Fruit fly (Drosophila melanogaster) whole organism, embryonic: Measurements from ENCODE around the gene CG7304.
A peak's percentile ranks its signal among the peaks of the same experiment; 100 is the strongest.

ENCODE experiments used
- Bdp1 ChIP-seq: fragments of 200-800 bp; sonication (Bioruptor generic); optimal IDR thresholded peaks from 3 replicates; lab custom pipeline; 2016; ENCODE audit warnings: missing biosample characterization, missing genetic modification characterization
- CG12942 ChIP-seq: fragments of 200-800 bp; sonication (Bioruptor generic); optimal IDR thresholded peaks from 3 replicates; lab custom pipeline; 2016; ENCODE audit warnings: missing biosample characterization, missing genetic modification characterization
- CG13123 ChIP-seq: fragments of 200-800 bp; sonication (Bioruptor generic); optimal IDR thresholded peaks from 2 replicates; lab custom pipeline; 2016; ENCODE audit warnings: missing biosample characterization, missing genetic modification characterization
- CG14710 ChIP-seq: fragments of 200-800 bp; sonication (Bioruptor generic); optimal IDR thresholded peaks from 3 replicates; lab custom pipeline; 2019; ENCODE audit warnings: missing biosample characterization, mild to moderate bottlenecking, missing genetic modification characterization, moderate library complexity
- CG15479 ChIP-seq: fragments of 200-800 bp; sonication (Bioruptor generic); optimal IDR thresholded peaks from 3 replicates; lab custom pipeline; 2019; ENCODE audit warnings: missing biosample characterization, mild to moderate bottlenecking, missing genetic modification characterization, moderate library complexity
- CG1832 ChIP-seq: fragments of 200-800 bp; sonication (Bioruptor generic); optimal IDR thresholded peaks from 2 replicates; lab custom pipeline; 2017; ENCODE audit warnings: missing biosample characterization, mild to moderate bottlenecking, missing genetic modification characterization, inconsistent platforms
- CG2116 ChIP-seq: fragments of 200-800 bp; sonication (Bioruptor generic); optimal IDR thresholded peaks from 3 replicates; lab custom pipeline; 2018; ENCODE audit warnings: missing biosample characterization, mild to moderate bottlenecking, missing genetic modification characterization
- CG2678 ChIP-seq: fragments of 200-800 bp; sonication (Bioruptor generic); optimal IDR thresholded peaks from 3 replicates; lab custom pipeline; 2019; ENCODE audit warnings: missing biosample characterization, mild to moderate bottlenecking, missing genetic modification characterization, moderate library complexity
- CG2875 ChIP-seq: fragments of 200-800 bp; sonication (Bioruptor generic); optimal IDR thresholded peaks from 2 replicates; lab custom pipeline; 2017; ENCODE audit warnings: missing biosample characterization, mild to moderate bottlenecking, missing genetic modification characterization, missing genetic modification reagents
- CG30403 ChIP-seq: fragments of 200-800 bp; sonication (Bioruptor generic); optimal IDR thresholded peaks from 3 replicates; lab custom pipeline; 2016; ENCODE audit warnings: missing biosample characterization, missing genetic modification characterization
- CG3407 ChIP-seq: fragments of 200-800 bp; sonication (Bioruptor generic); optimal IDR thresholded peaks from 2 replicates; lab custom pipeline; 2018; ENCODE audit warnings: missing biosample characterization, mild to moderate bottlenecking, missing genetic modification characterization
- CG3995 ChIP-seq: fragments of 200-800 bp; sonication (Bioruptor generic); optimal IDR thresholded peaks from 3 replicates; lab custom pipeline; 2016; ENCODE audit warnings: missing biosample characterization, missing genetic modification characterization
- CG4360 ChIP-seq: fragments of 200-800 bp; sonication (Bioruptor generic); IDR thresholded peaks from 2 replicates; pipeline ENCODE4 v1.3.6; 2022; ENCODE audit warnings: missing biosample characterization, missing genetic modification characterization
- CG5180 ChIP-seq: fragments of 200-800 bp; sonication (Bioruptor generic); optimal IDR thresholded peaks from 3 replicates; lab custom pipeline; 2017; ENCODE audit warnings: missing biosample characterization, missing genetic modification characterization, mild to moderate bottlenecking, moderate library complexity, missing genetic modification reagents
- CG7372 ChIP-seq: fragments of 200-800 bp; sonication (Bioruptor generic); IDR thresholded peaks from 2 replicates; pipeline ENCODE4 v1.3.6; 2022; ENCODE audit warnings: missing biosample characterization, missing genetic modification characterization
- Dfd ChIP-seq, 2 experiments: fragments of >200 bp; optimal IDR thresholded peaks; 2 replicates each; lab custom pipeline; 2017; ENCODE audit warnings: missing biosample characterization in 2 of 2, missing genetic modification characterization in 2 of 2
- Dip2 ChIP-seq: fragments of 200-800 bp; sonication (Bioruptor generic); IDR thresholded peaks from 2 replicates; pipeline ENCODE4 v1.3.6; 2022; ENCODE audit warnings: missing biosample characterization, missing genetic modification characterization
- Dll ChIP-seq: fragments of 200-800 bp; sonication (Bioruptor generic); IDR thresholded peaks from 4 replicates; pipeline ENCODE4 v1.3.6; 2022; ENCODE audit warnings: missing biosample characterization, missing genetic modification characterization; ENCODE audit not compliant: partially characterized antibody
- E2f1 ChIP-seq: fragments of 200-800 bp; sonication (Bioruptor generic); IDR thresholded peaks from 2 replicates; pipeline ENCODE4 v1.3.6; 2022; ENCODE audit warnings: missing biosample characterization, missing genetic modification characterization
- Ets65A ChIP-seq: fragments of 200-800 bp; sonication (Bioruptor generic); peaks from one replicate; lab custom pipeline; 2016; ENCODE audit warnings: missing biosample characterization, missing genetic modification characterization
- Gug ChIP-seq: fragments of 200-800 bp; sonication (Bioruptor generic); IDR thresholded peaks from 4 replicates; pipeline ENCODE4 v1.3.6; 2022; ENCODE audit warnings: missing biosample characterization, missing genetic modification characterization
- HLH54F ChIP-seq: fragments of 200-800 bp; sonication (Bioruptor generic); optimal IDR thresholded peaks from 3 replicates; lab custom pipeline; 2016; ENCODE audit warnings: missing biosample characterization, missing genetic modification characterization
- Hand ChIP-seq: fragments of 200-800 bp; sonication (Bioruptor generic); optimal IDR thresholded peaks from 2 replicates; lab custom pipeline; 2017; ENCODE audit warnings: mild to moderate bottlenecking, missing biosample characterization, missing genetic modification reagents, missing genetic modification characterization
- Hr39 ChIP-seq: fragments of >200 bp; optimal IDR thresholded peaks from 2 replicates; lab custom pipeline; 2017
- Mes4 ChIP-seq: fragments of 200-800 bp; sonication (Bioruptor generic); optimal IDR thresholded peaks from 2 replicates; lab custom pipeline; 2016; ENCODE audit warnings: missing biosample characterization, missing genetic modification characterization
- NfI ChIP-seq: fragments of 200-800 bp; sonication (Bioruptor generic); optimal IDR thresholded peaks from 3 replicates; lab custom pipeline; 2018; ENCODE audit warnings: missing biosample characterization, mild to moderate bottlenecking, missing genetic modification characterization, moderate library complexity
- Poxn ChIP-seq: fragments of 200-800 bp; sonication (Bioruptor generic); IDR thresholded peaks from 2 replicates; pipeline ENCODE4 v1.3.6; 2022; ENCODE audit warnings: missing biosample characterization, missing genetic modification characterization
- Ptx1 ChIP-seq: fragments of 200-800 bp; sonication (Bioruptor generic); IDR thresholded peaks from 2 replicates; pipeline ENCODE4 v1.3.6; 2022; ENCODE audit warnings: missing biosample characterization, missing genetic modification characterization
- Xbp1 ChIP-seq: fragments of 200-800 bp; sonication (Bioruptor generic); optimal IDR thresholded peaks from 3 replicates; lab custom pipeline; 2016; ENCODE audit warnings: missing biosample characterization, mild to moderate bottlenecking, missing genetic modification characterization
- YL-1 ChIP-seq: fragments of 200-800 bp; sonication (Bioruptor generic); optimal IDR thresholded peaks from 3 replicates; lab custom pipeline; 2017; ENCODE audit warnings: missing biosample characterization, mild to moderate bottlenecking, missing genetic modification characterization
- ato ChIP-seq: fragments of 200-800 bp; sonication (Bioruptor generic); IDR thresholded peaks from 2 replicates; pipeline ENCODE4 v1.3.6; 2022; ENCODE audit warnings: missing biosample characterization, missing genetic modification characterization; ENCODE audit not compliant: partially characterized antibody
- chm ChIP-seq: fragments of 200-800 bp; sonication (Bioruptor generic); IDR thresholded peaks from 2 replicates; pipeline ENCODE4 v1.3.6; 2022; ENCODE audit warnings: missing biosample characterization, missing genetic modification characterization
- croc ChIP-seq: fragments of 200-800 bp; sonication (Bioruptor generic); conservative IDR thresholded peaks from 3 replicates; pipeline ENCODE4 v1.3.6; 2022; ENCODE audit warnings: missing biosample characterization, missing genetic modification characterization
- dpn ChIP-seq, 2 experiments: fragments of 200-800 bp; sonication (Bioruptor generic); optimal IDR thresholded peaks; 3 replicates each; lab custom pipeline; 2016; ENCODE audit warnings: missing biosample characterization in 2 of 2, missing genetic modification characterization in 2 of 2
- fd102C ChIP-seq: fragments of 200-800 bp; sonication (Bioruptor generic); optimal IDR thresholded peaks from 2 replicates; lab custom pipeline; 2018; ENCODE audit warnings: missing biosample characterization, mild to moderate bottlenecking, missing genetic modification characterization, moderate library complexity
- ftz-f1 ChIP-seq: fragments of 200-800 bp; sonication (Bioruptor generic); optimal IDR thresholded peaks from 2 replicates; lab custom pipeline; 2016; ENCODE audit warnings: missing biosample characterization, missing genetic modification characterization
- fu2 ChIP-seq: fragments of 200-800 bp; sonication (Bioruptor generic); optimal IDR thresholded peaks from 2 replicates; lab custom pipeline; 2016; ENCODE audit warnings: missing biosample characterization, missing genetic modification characterization
- gcm2 ChIP-seq: fragments of 200-800 bp; sonication (Bioruptor generic); optimal IDR thresholded peaks from 2 replicates; lab custom pipeline; 2016; ENCODE audit warnings: missing biosample characterization, missing genetic modification characterization
- hth ChIP-seq: fragments of >200 bp; optimal IDR thresholded peaks from 2 replicates; lab custom pipeline; 2017; ENCODE audit warnings: inconsistent platforms
- mam ChIP-seq: fragments of 200-800 bp; sonication (Bioruptor generic); optimal IDR thresholded peaks from 3 replicates; lab custom pipeline; 2016; ENCODE audit warnings: missing biosample characterization, missing genetic modification characterization
- pfk ChIP-seq: fragments of 200-800 bp; sonication (Bioruptor generic); optimal IDR thresholded peaks from 2 replicates; lab custom pipeline; 2018; ENCODE audit warnings: missing biosample characterization, mild to moderate bottlenecking, missing genetic modification characterization, moderate library complexity
- prd ChIP-seq, 3 experiments: fragments of >200 bp in 2 of 3; fragments of 200-800 bp in 1 of 3; sonication (Bioruptor generic) in 1 of 3; optimal IDR thresholded peaks in 2 of 3; IDR thresholded peaks in 1 of 3; 2 replicates in 2 of 3; 3 replicates in 1 of 3; pipeline versions ENCODE4 v1.3.6 to Lab custom; 2017 to 2022; ENCODE audit warnings: missing biosample characterization in 1 of 3, missing genetic modification characterization in 1 of 3
- repo ChIP-seq: fragments of 200-800 bp; sonication (Bioruptor generic); optimal IDR thresholded peaks from 2 replicates; lab custom pipeline; 2016; ENCODE audit warnings: missing biosample characterization, missing genetic modification characterization
- shn ChIP-seq: fragments of 200-800 bp; sonication (Bioruptor generic); optimal IDR thresholded peaks from 3 replicates; lab custom pipeline; 2016; ENCODE audit warnings: missing biosample characterization, missing genetic modification characterization
- slp2 ChIP-seq: fragments of 200-800 bp; sonication (Bioruptor generic); optimal IDR thresholded peaks from 2 replicates; lab custom pipeline; 2016; ENCODE audit warnings: missing biosample characterization, missing genetic modification characterization
- tgo ChIP-seq: fragments of 200-800 bp; sonication (Bioruptor generic); IDR thresholded peaks from 3 replicates; pipeline ENCODE4 v1.3.6; 2022; ENCODE audit warnings: missing biosample characterization, missing genetic modification characterization
- tup ChIP-seq: fragments of 200-800 bp; sonication (Bioruptor generic); optimal IDR thresholded peaks from 2 replicates; lab custom pipeline; 2016; ENCODE audit warnings: missing biosample characterization, mild to moderate bottlenecking, missing genetic modification characterization, moderate library complexity
- vnd ChIP-seq: fragments of 200-800 bp; sonication (Bioruptor generic); IDR thresholded peaks from 3 replicates; pipeline ENCODE4 v1.3.6; 2022; ENCODE audit warnings: missing biosample characterization, missing genetic modification characterization; ENCODE audit not compliant: partially characterized antibody
- zen2 ChIP-seq: fragments of 200-800 bp; sonication (Bioruptor generic); IDR thresholded peaks from 3 replicates; pipeline ENCODE4 v1.3.6; 2022; ENCODE audit warnings: missing biosample characterization, missing genetic modification characterization; ENCODE audit not compliant: partially characterized antibody
- zfh2 ChIP-seq: fragments of 200-800 bp; sonication (Bioruptor generic); optimal IDR thresholded peaks from 2 replicates; lab custom pipeline; 2016; ENCODE audit warnings: missing biosample characterization, missing genetic modification characterization

The CG7304 gene

DNA sequence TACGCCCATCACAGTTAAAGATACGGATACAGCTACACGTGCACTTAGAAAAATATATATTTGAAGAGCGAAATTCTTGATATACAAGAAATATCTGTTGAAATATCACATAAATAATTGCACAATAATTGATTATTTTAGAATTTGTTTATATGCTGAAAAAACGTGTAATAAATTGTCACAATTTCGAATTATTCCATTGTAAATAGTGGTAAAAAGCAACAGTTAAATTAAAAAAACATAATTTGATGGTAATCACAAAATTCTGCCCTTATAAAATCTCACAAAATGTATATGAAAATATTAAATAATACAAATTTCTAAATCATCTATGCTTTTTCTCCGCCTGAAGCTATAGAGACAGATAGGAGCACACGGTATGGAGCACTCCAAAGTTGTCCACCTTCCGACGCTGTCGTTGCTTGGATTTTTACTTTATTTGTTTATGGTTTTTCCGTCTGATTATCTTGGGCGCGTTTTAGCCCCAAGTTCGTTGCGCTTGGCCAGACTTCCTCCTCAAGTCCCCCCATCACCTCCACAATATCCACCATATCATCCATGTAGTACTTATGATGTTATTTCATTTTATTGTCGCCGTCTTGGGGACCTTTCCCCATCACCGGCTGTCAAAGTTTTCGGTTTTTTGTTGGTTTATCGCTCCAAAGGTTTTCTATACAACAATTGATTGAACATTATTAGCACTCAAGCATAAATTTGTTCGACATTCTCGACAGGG lies 24.9 kb downstream of the CG7304 start (continued):
- TF ChIP-seq CG2678 (tag; lab: Kevin White, UChicago) (peak; percentile 80), dpn (GFP tag; optimal IDR thresholded peaks at IDR 0.05; lab: Kevin White, UChicago) (peak in 1 of 2 experiments; percentile 24), gcm2 (GFP tag; lab: Kevin White, UChicago) (no peak), fu2 (GFP tag; lab: Kevin White, UChicago) (no peak), zfh2 (GFP tag; lab: Kevin White, UChicago) (no peak), hth (lab: Kevin White, UChicago) (no peak), YL-1 (no peak), tgo (GFP tag; lab: Robert Waterston, UW) (no peak), CG15479 (no peak), CG12942 (GFP tag; lab: Kevin White, UChicago) (peak; percentile 16), Hr39 (lab: Kevin White, UChicago) (no peak), Dip2 (GFP tag; lab: Robert Waterston, UW) (no peak), Poxn (GFP tag; lab: Robert Waterston, UW) (no peak), tup (GFP tag; lab: Kevin White, UChicago) (no peak), Xbp1 (GFP tag; lab: Kevin White, UChicago) (peak; percentile 55), chm (GFP tag; lab: Robert Waterston, UW) (no peak; the same call in 1 of the 2 replicates), prd (optimal IDR thresholded peaks at IDR 0.05; lab: Kevin White, UChicago) (no peak), prd (GFP tag; IDR thresholded peaks at IDR 0.05; lab: Robert Waterston, UW) (peak; percentile 57; the same call in 2 of the 3 replicates), zen2 (GFP tag; lab: Robert Waterston, UW) (no peak), CG3995 (GFP tag; lab: Kevin White, UChicago) (no peak), CG5180 (GFP tag; lab: Kevin White, UChicago) (peak; percentile 30), CG2116 (GFP tag; lab: Kevin White, UChicago) (peak; percentile 33), CG30403 (GFP tag; lab: Kevin White, UChicago) (peak; percentile 67), Mes4 (GFP tag; lab: Kevin White, UChicago) (no peak), CG14710 (tag; lab: Kevin White, UChicago) (peak; percentile 84), Dll (GFP tag; lab: Robert Waterston, UW) (no peak), E2f1 (GFP tag; lab: Robert Waterston, UW) (no peak), HLH54F (GFP tag; lab: Kevin White, UChicago) (no peak), shn (GFP tag; lab: Kevin White, UChicago) (no peak), Gug (GFP tag; lab: Robert Waterston, UW) (no peak), repo (GFP tag; lab: Kevin White, UChicago) (no peak), CG2875 (peak; percentile 34), Ptx1 (GFP tag; lab: Robert Waterston, UW) (peak; percentile 43), slp2 (no peak), mam (no peak), croc (peak; percentile 25; the same call in 1 of the 3 replicates), Dfd (GFP tag; optimal IDR thresholded peaks at IDR 0.05; lab: Kevin White, UChicago) (no peak), pfk (GFP tag; lab: Kevin White, UChicago) (no peak), Bdp1 (GFP tag; lab: Kevin White, UChicago) (no peak), fd102C (no peak), CG7372 (no peak), ftz-f1 (GFP tag; lab: Kevin White, UChicago) (no peak), vnd (no peak), Ets65A (no peak), ato (GFP tag; lab: Robert Waterston, UW) (no peak), NfI (GFP tag; lab: Kevin White, UChicago) (peak; percentile 6), CG1832 (GFP tag; lab: Kevin White, UChicago) (no peak), Hand (peak; percentile 20), CG3407 (GFP tag; lab: Kevin White, UChicago) (no peak), CG4360 (GFP tag; lab: Robert Waterston, UW) (no peak), CG13123 (GFP tag; lab: Kevin White, UChicago) (no peak)
